Fruit fly (Drosophila melanogaster): ENCODE results near the gene Raf.

DNA sequence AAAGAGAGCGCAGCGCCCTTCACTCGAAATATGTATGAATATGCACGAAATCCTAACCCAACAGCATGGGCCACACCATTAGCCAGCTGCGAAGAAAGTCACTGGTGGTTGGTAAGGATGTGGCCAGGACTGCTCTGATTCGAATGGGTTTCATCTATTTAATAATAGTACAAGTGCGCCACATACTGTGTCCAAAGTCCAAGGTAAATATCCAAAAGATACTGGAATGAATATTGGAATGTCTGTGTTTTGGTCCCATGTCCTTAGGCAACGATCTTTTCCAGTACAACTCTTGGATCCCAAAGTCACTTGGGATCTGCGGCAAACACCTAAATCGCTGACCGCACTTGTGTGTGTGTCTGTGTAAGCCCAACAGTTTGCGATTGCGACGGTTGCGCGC, 11.0 kb downstream of the Raf start:
- no peak for TF ChIP-seq CG5204 (GFP tag; optimal IDR thresholded peaks at IDR 0.05)
- peak; percentile 73 for TF ChIP-seq tj (GFP tag; optimal IDR thresholded peaks at IDR 0.05)
- no peak for TF ChIP-seq toe (GFP tag; optimal IDR thresholded peaks at IDR 0.05)
- no peak for TF ChIP-seq Clk (GFP tag; optimal IDR thresholded peaks at IDR 0.05)
